Fruit fly (Drosophila melanogaster): ENCODE results near the gene CG12531.

CG12531 gene

DNA sequence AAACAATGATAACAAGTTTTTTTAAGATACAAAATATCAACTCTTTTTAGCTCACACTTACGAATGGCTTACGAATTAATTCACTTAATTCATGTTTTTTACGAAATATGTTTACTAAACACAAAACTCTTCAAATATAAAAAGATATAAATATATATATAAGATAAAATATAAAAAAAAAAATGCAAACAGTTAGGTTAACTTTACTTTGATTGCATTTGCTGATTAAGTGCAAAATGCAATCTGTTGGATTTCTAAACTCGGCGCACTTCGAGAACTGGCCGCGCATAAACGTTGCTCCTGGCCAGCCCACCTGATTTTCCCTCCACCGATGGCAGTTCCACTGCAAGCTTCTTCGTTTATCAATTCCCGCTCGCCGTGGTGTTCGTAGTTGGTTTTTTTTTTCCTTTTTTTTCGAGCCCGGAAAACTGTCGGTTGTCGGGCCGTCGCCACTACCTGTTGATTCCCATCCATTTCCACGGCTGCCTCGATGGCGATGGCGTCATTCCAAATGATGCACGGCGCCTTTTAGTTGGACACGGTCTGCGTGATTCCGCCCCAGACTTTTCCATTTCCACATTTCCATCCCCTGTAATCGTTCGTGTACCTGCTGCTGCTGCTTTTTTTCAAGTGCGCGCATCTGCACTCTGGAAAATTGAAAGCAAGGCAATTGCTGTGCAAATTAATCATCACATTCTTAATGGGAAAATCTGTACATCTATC, 46.9 kb downstream of the CG12531 start:
- TF ChIP-seq Ets65A (GFP tag) (peak; percentile 23), CG9215 (GFP tag; IDR thresholded peaks at IDR 0.05) (no peak), kni (GFP tag; optimal IDR thresholded peaks at IDR 0.05) (peak; percentile 8), Hmx (GFP tag; optimal IDR thresholded peaks at IDR 0.05) (no peak), CG14710 (tag; optimal IDR thresholded peaks at IDR 0.05) (peak; percentile 55), CG18599 (GFP tag; optimal IDR thresholded peaks at IDR 0.05) (no peak), D19A (tag; optimal IDR thresholded peaks at IDR 0.05) (peak; percentile 17), CG18262 (tag; optimal IDR thresholded peaks at IDR 0.05) (peak; percentile 34), CG17829 (tag; optimal IDR thresholded peaks at IDR 0.05) (peak; percentile 37), CG15696 (tag; optimal IDR thresholded peaks at IDR 0.05) (peak; percentile 80), CG6689 (GFP tag; IDR thresholded peaks at IDR 0.05) (peak; percentile 25; the same call in 1 of the 2 replicates), CG17361 (GFP tag; IDR thresholded peaks at IDR 0.05) (peak; percentile 56; the same call in 2 of the 3 replicates), CG2712 (tag; optimal IDR thresholded peaks at IDR 0.05) (peak; percentile 39), CG10979 (tag; optimal IDR thresholded peaks at IDR 0.05) (peak; percentile 62), CG32532 (GFP tag; IDR thresholded peaks at IDR 0.05) (no peak), CG31441 (GFP tag; IDR thresholded peaks at IDR 0.05) (0 out of 2 replicates have a peak, but pooled peaks have one; percentile 16), CG15479 (GFP tag; optimal IDR thresholded peaks at IDR 0.05) (peak; percentile 88), CG42726 (GFP tag; IDR thresholded peaks at IDR 0.05; ENCODE audit: partially characterized antibody) (no peak), kah (GFP tag; optimal IDR thresholded peaks at IDR 0.05) (peak; percentile 88), lov (optimal IDR thresholded peaks at IDR 0.05) (no peak), lov (GFP tag; IDR thresholded peaks at IDR 0.05) (0 out of 3 replicates have a peak, but pooled peaks have one; percentile 17), CG13424 (tag; optimal IDR thresholded peaks at IDR 0.05) (peak; percentile 1), CG30403 (GFP tag; optimal IDR thresholded peaks at IDR 0.05) (no peak), ac (GFP tag; optimal IDR thresholded peaks at IDR 0.05) (no peak), Atf3 (GFP tag; optimal IDR thresholded peaks at IDR 0.05) (no peak), zf30C (GFP tag; optimal IDR thresholded peaks at IDR 0.05) (peak; percentile 51), Ets97D (GFP tag; optimal IDR thresholded peaks at IDR 0.05) (no peak), YL-1 (GFP tag; optimal IDR thresholded peaks at IDR 0.05) (no peak), gsb-n (tag; optimal IDR thresholded peaks at IDR 0.05) (peak; percentile 13), pros (GFP tag; optimal IDR thresholded peaks at IDR 0.05) (peak; percentile 45), zen (tag; optimal IDR thresholded peaks at IDR 0.05) (peak; percentile 78), CG9727 (GFP tag; optimal IDR thresholded peaks at IDR 0.05) (peak; percentile 11), CG13775 (GFP tag; optimal IDR thresholded peaks at IDR 0.05) (peak; percentile 15), CG4404 (GFP tag; IDR thresholded peaks at IDR 0.05) (0 out of 2 replicates have a peak, but pooled peaks have one; percentile 40), scrt (GFP tag; optimal IDR thresholded peaks at IDR 0.05) (peak; percentile 19), lola (GFP tag; optimal IDR thresholded peaks at IDR 0.05) (peak in 1 of 3 experiments; percentile 7), Dek (tag; optimal IDR thresholded peaks at IDR 0.05) (no peak), trem (tag; optimal IDR thresholded peaks at IDR 0.05) (peak; percentile 22), CG2199 (GFP tag; IDR thresholded peaks at IDR 0.05) (0 out of 3 replicates have a peak, but pooled peaks have one; percentile 68), prd (optimal IDR thresholded peaks at IDR 0.05) (no peak), prd (GFP tag; IDR thresholded peaks at IDR 0.05) (peak; percentile 26; the same call in 1 of the 3 replicates), CG10267 (tag; optimal IDR thresholded peaks at IDR 0.05) (peak; percentile 41), dmrt11E (tag; optimal IDR thresholded peaks at IDR 0.05) (peak; percentile 35), Xrp1 (GFP tag; IDR thresholded peaks at IDR 0.05) (peak; percentile 23; the same call in 1 of the 2 replicates), CG6272 (GFP tag; IDR thresholded peaks at IDR 0.05) (no peak), Lhr (GFP tag; optimal IDR thresholded peaks at IDR 0.05) (no peak), phol (tag; optimal IDR thresholded peaks at IDR 0.05) (peak; percentile 33), CG4820 (GFP tag; optimal IDR thresholded peaks at IDR 0.05) (peak; percentile 97), sqz (GFP tag; optimal IDR thresholded peaks at IDR 0.05) (peak; percentile 62)
